Worm (Caenorhabditis elegans) whole organism, young adult: ENCODE data around the gene F27B10.1.

Experiments used
- ama-1 ChIP-seq, 3 experiments: fragments of 150-350 bp in 1 of 3; sonication (generic microtip) in 2 of 3; optimal IDR thresholded peaks; 2 replicates each; lab custom pipeline; 2014 to 2018; ENCODE audit warnings: missing biosample characterization in 2 of 3, missing genetic modification characterization in 2 of 3, missing genetic modification reagents in 2 of 3
- attf-6 ChIP-seq: fragments of 200-800 bp; sonication (Bioruptor generic); IDR thresholded peaks from 2 replicates; pipeline ENCODE4 v1.3.6; 2022; ENCODE audit warnings: missing genetic modification reagents, missing genetic modification characterization, missing compliant biosample characterization
- lin-35 ChIP-seq, 3 experiments: fragments of 150-350 bp in 2 of 3; sonication (generic microtip) in 1 of 3; optimal IDR thresholded peaks; 2 replicates each; lab custom pipeline; 2014 to 2018; ENCODE audit warnings: missing biosample characterization in 3 of 3, missing genetic modification characterization in 3 of 3, missing genetic modification reagents in 3 of 3
- unc-130 ChIP-seq: sonication (generic microtip); optimal IDR thresholded peaks from 2 replicates; lab custom pipeline; 2016; ENCODE audit warnings: missing genetic modification reagents, missing genetic modification characterization, missing compliant biosample characterization
- ztf-6 ChIP-seq: fragments of 200-800 bp; sonication (Bioruptor generic); IDR thresholded peaks from 2 replicates; pipeline ENCODE4 v1.3.6; 2022; ENCODE audit warnings: missing genetic modification reagents, missing genetic modification characterization, missing compliant biosample characterization

DNA sequence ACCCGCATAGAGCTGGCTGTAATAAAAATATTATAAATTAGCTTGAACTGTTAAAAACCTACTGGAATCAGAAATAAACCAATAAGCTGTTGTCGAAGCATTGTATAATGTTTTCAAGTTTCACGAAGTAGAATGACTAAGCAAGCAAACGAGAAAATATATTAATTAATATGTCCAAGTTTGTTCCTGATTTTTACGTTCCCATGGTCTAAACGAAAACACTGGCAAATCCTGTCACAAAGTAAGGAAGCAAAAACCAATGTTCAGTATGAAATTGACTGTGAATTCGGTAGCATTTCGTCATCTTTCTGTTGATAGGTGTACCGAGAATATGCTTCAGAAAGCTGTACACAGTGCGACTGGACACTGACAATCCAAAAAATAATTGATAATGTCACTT, 47.8 kb downstream of the F27B10.1 start, which contains the start of gene srx-34:
- TF ChIP-seq lin-35 (GFP tag; optimal IDR thresholded peaks at IDR 0.05; lab: Kevin White, UChicago) (no peak), ama-1 (optimal IDR thresholded peaks at IDR 0.05; lab: Kevin White, UChicago) (no peak), ama-1 (GFP tag; optimal IDR thresholded peaks at IDR 0.05; lab: Kevin White, UChicago) (no peak), unc-130 (GFP tag; lab: Kevin White, UChicago) (no peak), ztf-6 (GFP tag; lab: Robert Waterston, UW) (no peak), attf-6 (no peak)
